Worm (Caenorhabditis elegans): Measurements from ENCODE around the gene AH9.3.

AH9.3 gene

DNA sequence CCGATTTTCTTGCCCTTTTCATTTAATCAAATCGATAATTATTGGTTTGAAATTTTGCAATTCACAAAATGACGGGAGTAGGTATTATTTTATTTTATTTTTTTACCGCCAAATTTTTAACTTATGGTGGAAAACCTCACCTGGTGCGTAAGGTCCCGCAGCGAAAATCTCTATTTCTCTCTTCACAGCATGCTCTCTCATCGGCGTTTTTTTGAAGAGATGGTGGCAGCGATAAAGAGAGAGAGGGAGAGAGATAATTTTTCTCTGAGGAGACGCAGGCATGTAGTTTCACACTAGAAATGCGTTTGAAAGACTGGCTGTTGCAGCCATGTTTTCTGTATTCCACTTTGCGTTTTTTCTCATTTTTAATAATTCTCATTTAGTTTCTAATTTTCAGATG, 27.0 kb downstream of the AH9.3 start, which contains the start of gene T14F9.2 (continued):
- TF ChIP-seq egl-27 (tag; optimal IDR thresholded peaks at IDR 0.05) (no peak), elt-2 (tag; optimal IDR thresholded peaks at IDR 0.05) (peak; percentile 47), ZK546.5 (tag; optimal IDR thresholded peaks at IDR 0.05) (no peak), ceh-16 (tag; optimal IDR thresholded peaks at IDR 0.05) (no peak), nhr-77 (tag; optimal IDR thresholded peaks at IDR 0.05) (no peak), ama-1 (optimal IDR thresholded peaks at IDR 0.05) (no peak), mml-1 (tag; optimal IDR thresholded peaks at IDR 0.05) (no peak), fos-1 (tag; optimal IDR thresholded peaks at IDR 0.05) (no peak)

DNA sequence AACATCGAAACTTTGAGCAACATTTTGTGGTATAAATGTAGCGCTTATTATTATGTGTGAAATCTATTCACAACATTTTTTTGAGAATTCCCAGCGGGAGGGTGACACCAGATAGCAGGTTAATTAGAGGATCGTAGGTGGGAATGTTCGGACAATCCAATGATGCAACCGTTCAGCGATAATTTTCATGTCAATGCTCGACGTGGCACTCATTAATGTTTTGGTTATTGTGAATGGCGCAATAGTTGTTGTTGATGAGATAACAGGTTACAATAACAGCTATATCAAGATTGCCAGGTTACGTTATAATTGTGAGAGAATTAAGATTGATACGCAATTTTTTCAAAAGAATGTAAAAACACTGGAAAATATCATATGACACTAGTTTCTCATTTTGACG, 29.6 kb downstream of the AH9.3 start:
- TF ChIP-seq nhr-11 (tag; optimal IDR thresholded peaks at IDR 0.05) (no peak), ceh-82 (tag; optimal IDR thresholded peaks at IDR 0.05) (no peak), nhr-237 (tag; optimal IDR thresholded peaks at IDR 0.05) (no peak), unc-39 (tag; optimal IDR thresholded peaks at IDR 0.05) (no peak), nhr-67 (tag; optimal IDR thresholded peaks at IDR 0.05) (no peak), ceh-9 (tag; optimal IDR thresholded peaks at IDR 0.05) (no peak), daf-12 (tag; optimal IDR thresholded peaks at IDR 0.05) (no peak), ztf-4 (tag; optimal IDR thresholded peaks at IDR 0.05) (no peak), nhr-23 (tag; optimal IDR thresholded peaks at IDR 0.05) (no peak), nhr-77 (tag; optimal IDR thresholded peaks at IDR 0.05) (no peak), ztf-11 (tag; optimal IDR thresholded peaks at IDR 0.05) (no peak), egl-5 (tag; optimal IDR thresholded peaks at IDR 0.05) (no peak), pqm-1 (tag; optimal IDR thresholded peaks at IDR 0.05) (no peak), mdl-1 (tag; optimal IDR thresholded peaks at IDR 0.05) (no peak), nhr-25 (tag; optimal IDR thresholded peaks at IDR 0.05) (no peak), nhr-28 (tag; optimal IDR thresholded peaks at IDR 0.05) (no peak), lsy-12 (tag; optimal IDR thresholded peaks at IDR 0.05) (no peak)

ce11 chrX:2229305-2230172, 31.4 kb downstream of the AH9.3 start, which contains the start of gene lin-32:
TSS of gene lin-32 (minus strand) at chrX:2230122.
- TF ChIP-seq zag-1 (tag; optimal IDR thresholded peaks at IDR 0.05) (no peak), nhr-23 (tag; optimal IDR thresholded peaks at IDR 0.05) (no peak), nfya-1 (tag; optimal IDR thresholded peaks at IDR 0.05; ENCODE audit: insufficient read depth) (no peak), nhr-237 (tag; optimal IDR thresholded peaks at IDR 0.05) (no peak), unc-62 (GFP tag; optimal IDR thresholded peaks at IDR 0.05) (no peak), sea-2 (GFP tag; optimal IDR thresholded peaks at IDR 0.05) (no peak), elt-3 (tag; optimal IDR thresholded peaks at IDR 0.05) (no peak), skn-1 (tag; optimal IDR thresholded peaks at IDR 0.05) (no peak), lin-15B (tag; optimal IDR thresholded peaks at IDR 0.05) (no peak), nhr-77 (tag; optimal IDR thresholded peaks at IDR 0.05) (no peak), nhr-43 (tag; optimal IDR thresholded peaks at IDR 0.05; ENCODE audit: poor library complexity, severe bottlenecking) (no peak), eor-1 (tag; optimal IDR thresholded peaks at IDR 0.05) (no peak)

DNA sequence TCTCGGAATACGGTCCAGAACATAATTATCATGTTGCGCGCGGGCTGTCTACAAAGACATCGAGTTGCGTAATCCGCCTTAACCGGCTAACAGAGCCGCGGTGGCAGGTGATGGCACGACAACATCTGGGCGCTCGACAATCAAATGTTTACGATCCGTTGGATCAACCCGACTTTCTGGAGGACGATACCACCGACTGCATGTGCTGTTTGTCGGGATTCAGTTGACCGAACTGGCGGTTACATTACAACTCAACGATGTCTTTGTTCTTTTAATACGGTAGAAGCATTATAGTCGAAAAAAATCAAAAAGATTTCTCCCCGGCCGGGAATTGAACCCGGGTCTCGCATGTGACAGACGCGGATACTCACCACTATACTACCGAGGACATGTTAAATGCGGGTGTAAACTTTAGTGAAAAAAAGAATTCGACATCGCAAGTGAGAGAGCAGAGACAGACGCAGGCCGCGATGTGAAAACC, 34.0 kb downstream of the AH9.3 start:
- TF ChIP-seq egl-5 (tag; optimal IDR thresholded peaks at IDR 0.05) (no peak), ceh-82 (tag; optimal IDR thresholded peaks at IDR 0.05) (peak; percentile 16), ceh-9 (tag; optimal IDR thresholded peaks at IDR 0.05) (no peak), nfya-1 (tag; optimal IDR thresholded peaks at IDR 0.05; ENCODE audit: insufficient read depth) (peak; percentile 64), ceh-16 (tag; optimal IDR thresholded peaks at IDR 0.05) (no peak), fkh-10 (GFP tag; optimal IDR thresholded peaks at IDR 0.05) (no peak), hmg-11 (tag; optimal IDR thresholded peaks at IDR 0.05) (peak; percentile 89), mdl-1 (tag; optimal IDR thresholded peaks at IDR 0.05) (no peak), fos-1 (tag; optimal IDR thresholded peaks at IDR 0.05) (peak; percentile 7), unc-62 (GFP tag; optimal IDR thresholded peaks at IDR 0.05) (no peak), lin-15B (tag; optimal IDR thresholded peaks at IDR 0.05) (peak; percentile 3), nhr-76 (tag; optimal IDR thresholded peaks at IDR 0.05) (no peak), ztf-11 (tag; optimal IDR thresholded peaks at IDR 0.05) (no peak), daf-12 (tag; optimal IDR thresholded peaks at IDR 0.05) (no peak), pha-4 (tag; optimal IDR thresholded peaks at IDR 0.05) (peak; percentile 50), elt-3 (tag; optimal IDR thresholded peaks at IDR 0.05) (no peak), mml-1 (tag; optimal IDR thresholded peaks at IDR 0.05) (no peak), lin-39 (tag; optimal IDR thresholded peaks at IDR 0.05) (peak; percentile 64), nhr-77 (tag; optimal IDR thresholded peaks at IDR 0.05) (no peak), nhr-67 (tag; optimal IDR thresholded peaks at IDR 0.05) (no peak), elt-2 (tag; optimal IDR thresholded peaks at IDR 0.05) (no peak), ZK546.5 (tag; optimal IDR thresholded peaks at IDR 0.05) (no peak), nhr-28 (tag; optimal IDR thresholded peaks at IDR 0.05) (no peak), pqm-1 (tag; optimal IDR thresholded peaks at IDR 0.05) (no peak), nhr-23 (tag; optimal IDR thresholded peaks at IDR 0.05) (peak; percentile 36), nhr-237 (tag; optimal IDR thresholded peaks at IDR 0.05) (no peak), nhr-25 (tag; optimal IDR thresholded peaks at IDR 0.05) (peak; percentile 35), nhr-12 (tag; optimal IDR thresholded peaks at IDR 0.05) (no peak), lsy-12 (tag; optimal IDR thresholded peaks at IDR 0.05) (peak; percentile 51), zag-1 (tag; optimal IDR thresholded peaks at IDR 0.05) (no peak), fkh-2 (tag; optimal IDR thresholded peaks at IDR 0.05) (no peak), tbx-2 (tag; optimal IDR thresholded peaks at IDR 0.05) (peak; percentile 54), jun-1 (tag; optimal IDR thresholded peaks at IDR 0.05) (peak; percentile 31), ama-1 (optimal IDR thresholded peaks at IDR 0.05) (peak; percentile 46), skn-1 (tag; optimal IDR thresholded peaks at IDR 0.05) (no peak)
